Worm (Caenorhabditis elegans): ENCODE data around the gene mep-1.

mep-1 gene

ce11 chrIV:11523685-11524084 is 757 bp upstream of the mep-1 start (continued):
- TF ChIP-seq mdl-1 (tag; optimal IDR thresholded peaks at IDR 0.05), result no peak
- no peak for TF ChIP-seq fkh-10 (GFP tag; optimal IDR thresholded peaks at IDR 0.05)
- no peak for TF ChIP-seq dpl-1 (GFP tag; optimal IDR thresholded peaks at IDR 0.05)
- peak in 1 of 2 experiments; percentile 7 for TF ChIP-seq lin-35 (GFP tag; optimal IDR thresholded peaks at IDR 0.05)
- TF ChIP-seq unc-30 (tag; optimal IDR thresholded peaks at IDR 0.05), result no peak
- TF ChIP-seq nhr-85 (tag), result peak; percentile 46
- no peak for TF ChIP-seq nhr-19 (GFP tag; conservative IDR thresholded peaks at IDR 0.05)
- no peak for TF ChIP-seq grh-1 (GFP tag; IDR thresholded peaks at IDR 0.05)
- no peak for TF ChIP-seq lsy-2 (tag; optimal IDR thresholded peaks at IDR 0.05)
- no peak for TF ChIP-seq pag-3 (tag; optimal IDR thresholded peaks at IDR 0.05; ENCODE audit: borderline replicate concordance, insufficient read depth)
- no peak for TF ChIP-seq ces-1 (GFP tag; optimal IDR thresholded peaks at IDR 0.05)
- no peak for TF ChIP-seq aha-1 (tag; optimal IDR thresholded peaks at IDR 0.05)
- TF ChIP-seq fkh-8 (tag; optimal IDR thresholded peaks at IDR 0.05), result no peak
- TF ChIP-seq lin-13 (GFP tag; optimal IDR thresholded peaks at IDR 0.05), result no peak
- TF ChIP-seq vab-15 (tag; optimal IDR thresholded peaks at IDR 0.05), result no peak

- TF ChIP-seq ceh-90 (tag; optimal IDR thresholded peaks at IDR 0.05), result no peak
- TF ChIP-seq rnt-1 (tag; optimal IDR thresholded peaks at IDR 0.05), result no peak
- TF ChIP-seq efl-3 (GFP tag; optimal IDR thresholded peaks at IDR 0.05), result no peak
- TF ChIP-seq fos-1 (tag; optimal IDR thresholded peaks at IDR 0.05), result no peak
- TF ChIP-seq nhr-85 (tag), result peak; percentile 50
Observed at ce11 chrIV:11526189-11526588, 1.7 kb downstream of the mep-1 start.

- TF ChIP-seq lir-3 (tag; optimal IDR thresholded peaks at IDR 0.05; ENCODE audit: poor library complexity) (peak; percentile 7), vab-15 (tag; optimal IDR thresholded peaks at IDR 0.05) (no peak), nhr-47 (tag; optimal IDR thresholded peaks at IDR 0.05) (peak; percentile 20), ceh-88 (GFP tag; IDR thresholded peaks at IDR 0.05) (no peak), egl-27 (tag; optimal IDR thresholded peaks at IDR 0.05) (no peak), ceh-63 (GFP tag; optimal IDR thresholded peaks at IDR 0.05) (no peak), lin-39 (tag; optimal IDR thresholded peaks at IDR 0.05) (peak; percentile 3), nhr-85 (tag) (peak; percentile 12), swsn-7 (tag; optimal IDR thresholded peaks at IDR 0.05) (no peak), Y116A8C.19 (tag; optimal IDR thresholded peaks at IDR 0.05; ENCODE audit: borderline replicate concordance) (no peak), ama-1 (optimal IDR thresholded peaks at IDR 0.05) (peak; percentile 47), nhr-71 (tag; optimal IDR thresholded peaks at IDR 0.05) (peak; percentile 7), hpl-2 (GFP tag; optimal IDR thresholded peaks at IDR 0.05) (no peak), mep-1 (tag; optimal IDR thresholded peaks at IDR 0.05) (no peak), nhr-76 (tag; optimal IDR thresholded peaks at IDR 0.05) (no peak), grh-1 (GFP tag; IDR thresholded peaks at IDR 0.05) (no peak), aly-2 (tag; optimal IDR thresholded peaks at IDR 0.05) (peak; percentile 29)
Observed at ce11 chrIV:11527752-11528151, 3.3 kb downstream of the mep-1 start, which contains the start of gene M04B2.2. M04B2.2 (plus strand) TSS chrIV:11528052.

- TF ChIP-seq nhr-19 (GFP tag; conservative IDR thresholded peaks at IDR 0.05) (no peak), blmp-1 (tag; optimal IDR thresholded peaks at IDR 0.05) (no peak), egl-13 (tag; optimal IDR thresholded peaks at IDR 0.05) (no peak), ama-1 (optimal IDR thresholded peaks at IDR 0.05) (no peak), ceh-63 (GFP tag; optimal IDR thresholded peaks at IDR 0.05) (no peak), efl-1 (optimal IDR thresholded peaks at IDR 0.05) (no peak), efl-1 (GFP tag; optimal IDR thresholded peaks at IDR 0.05 in 1 of 2) (peak in 1 of 2 experiments; percentile 29), unc-30 (tag; optimal IDR thresholded peaks at IDR 0.05) (no peak)
Observed at ce11 chrIV:11548671-11549070, 24.2 kb downstream of the mep-1 start, which contains the start of gene M04B2.7. M04B2.7 (minus strand) TSS chrIV:11548771.

Measured in whole organism, L1 larva.